Fruit fly (Drosophila melanogaster) S2 (cell line): Measurements from ENCODE around the gene Gld2.

Experiments used
- CG8478 ChIP-seq: fragments of >200 bp; optimal IDR thresholded peaks from 2 replicates; lab custom pipeline; 2018
- CTCF ChIP-seq, 2 experiments: fragments of >200 bp; optimal IDR thresholded peaks; 2 replicates each; lab custom pipeline; 2018

DNA sequence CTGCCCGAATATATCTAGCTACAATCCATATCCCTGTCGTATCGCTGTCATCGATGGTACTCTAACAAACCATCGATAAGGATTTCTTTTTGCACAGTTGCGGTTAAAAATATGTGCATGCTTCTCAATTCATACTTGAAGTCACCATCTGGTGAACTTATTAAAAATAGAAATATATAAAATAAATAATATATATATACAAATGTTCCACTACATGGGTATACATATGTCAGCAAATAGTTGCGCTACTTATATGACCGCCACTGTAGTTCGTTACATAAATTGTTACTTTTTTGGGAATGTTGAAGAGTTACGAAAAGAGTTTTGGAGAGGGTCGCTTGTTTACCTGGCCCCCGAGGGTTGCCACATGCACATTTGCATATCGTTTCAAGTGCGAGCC, 9.2 kb downstream of the Gld2 start:
- TF ChIP-seq CTCF (optimal IDR thresholded peaks at IDR 0.05; lab: Kevin White, UChicago): no peak
- no peak for TF ChIP-seq CG8478
